Worm (Caenorhabditis elegans) whole organism, L4 larva: ENCODE data around the gene ZK1307.7.

Source experiments
- F10B5.3 ChIP-seq: sonication (generic microtip); optimal IDR thresholded peaks from 2 replicates; lab custom pipeline; 2016; ENCODE audit warnings: mild to moderate bottlenecking, missing genetic modification characterization, missing compliant biosample characterization
- F44E2.7 ChIP-seq: fragments of 200-800 bp; sonication (Bioruptor generic); IDR thresholded peaks from 2 replicates; pipeline ENCODE4 v2.1.2; 2022; ENCODE audit warnings: missing genetic modification characterization, missing compliant biosample characterization
- T20F7.1 ChIP-seq: fragments of 200-800 bp; sonication (Bioruptor generic); optimal IDR thresholded peaks from 2 replicates; lab custom pipeline; 2018; ENCODE audit warnings: mild to moderate bottlenecking, missing genetic modification characterization, missing compliant biosample characterization
- ZK337.2 ChIP-seq: fragments of 200-800 bp; sonication (Bioruptor generic); IDR thresholded peaks from 2 replicates; pipeline ENCODE4 v1.3.6; 2022; ENCODE audit warnings: missing genetic modification reagents, missing genetic modification characterization, missing compliant biosample characterization
- ZK546.5 ChIP-seq, 2 experiments: sonication (generic microtip); optimal IDR thresholded peaks; 2 replicates each; lab custom pipeline; 2017; ENCODE audit warnings: missing biosample characterization in 2 of 2, missing genetic modification characterization in 2 of 2
- aha-1 ChIP-seq: fragments of 150-350 bp; peaks from one replicate; lab custom pipeline; 2014; ENCODE audit warnings: missing biosample characterization, missing genetic modification characterization
- aly-2 ChIP-seq: sonication (generic microtip); optimal IDR thresholded peaks from 2 replicates; lab custom pipeline; 2018; ENCODE audit warnings: missing biosample characterization, missing genetic modification characterization
- ceh-20 ChIP-seq: fragments of 200-800 bp; sonication (Bioruptor generic); IDR thresholded peaks from 2 replicates; pipeline ENCODE4 v1.3.6; 2022; ENCODE audit warnings: missing genetic modification reagents, missing genetic modification characterization, missing compliant biosample characterization
- ceh-28 ChIP-seq: fragments of 150-350 bp; optimal IDR thresholded peaks from 2 replicates; lab custom pipeline; 2014; ENCODE audit warnings: missing biosample characterization, missing genetic modification reagents, missing genetic modification characterization
- ceh-32 ChIP-seq: sonication (generic microtip); optimal IDR thresholded peaks from 2 replicates; lab custom pipeline; 2016; ENCODE audit warnings: mild to moderate bottlenecking, missing genetic modification characterization, missing compliant biosample characterization; ENCODE audit not compliant: poor library complexity
- ceh-44 ChIP-seq: fragments of 200-800 bp; sonication (Bioruptor generic); IDR thresholded peaks from 2 replicates; pipeline ENCODE4 v1.3.6; 2022; ENCODE audit warnings: missing genetic modification reagents, missing genetic modification characterization, missing compliant biosample characterization
- daf-12 ChIP-seq: fragments of 150-350 bp; optimal IDR thresholded peaks from 2 replicates; lab custom pipeline; 2014; ENCODE audit warnings: missing biosample characterization, missing genetic modification reagents, missing genetic modification characterization
- daf-16 ChIP-seq, 3 experiments: sonication (generic microtip); optimal IDR thresholded peaks; 2 replicates each; lab custom pipeline; 2016 to 2017; ENCODE audit warnings: missing genetic modification characterization in 3 of 3, missing genetic modification reagents in 3 of 3, mild to moderate bottlenecking in 2 of 3, missing compliant biosample characterization in 2 of 3, missing biosample characterization in 1 of 3, moderate library complexity in 1 of 3
- daf-19 ChIP-seq: fragments of 200-800 bp; sonication (Bioruptor generic); conservative IDR thresholded peaks from 2 replicates; pipeline ENCODE4 v1.3.6; 2022; ENCODE audit warnings: missing genetic modification characterization, missing compliant biosample characterization
- dmd-6 ChIP-seq: fragments of 200-800 bp; sonication (Bioruptor generic); IDR thresholded peaks from 2 replicates; pipeline ENCODE4 v1.3.6; 2022; ENCODE audit warnings: missing genetic modification reagents, missing genetic modification characterization, missing compliant biosample characterization
- dpl-1 ChIP-seq: fragments of 150-350 bp; optimal IDR thresholded peaks from 2 replicates; lab custom pipeline; 2014; ENCODE audit warnings: missing biosample characterization, missing genetic modification reagents, missing genetic modification characterization
- duxl-1 ChIP-seq: sonication (generic microtip); optimal IDR thresholded peaks from 2 replicates; lab custom pipeline; 2016; ENCODE audit warnings: mild to moderate bottlenecking, missing genetic modification characterization, moderate library complexity, missing compliant biosample characterization; ENCODE audit not compliant: poor library complexity
- dve-1 ChIP-seq: sonication (generic microtip); optimal IDR thresholded peaks from 2 replicates; lab custom pipeline; 2017; ENCODE audit warnings: antibody characterized with exemption, mild to moderate bottlenecking, missing genetic modification characterization, missing compliant biosample characterization; ENCODE audit not compliant: insufficient read depth
- egl-27 ChIP-seq: sonication (generic microtip); optimal IDR thresholded peaks from 3 replicates; lab custom pipeline; 2017; ENCODE audit warnings: missing biosample characterization, missing genetic modification reagents, missing genetic modification characterization
- fos-1 ChIP-seq: fragments of 150-350 bp; optimal IDR thresholded peaks from 2 replicates; lab custom pipeline; 2014; ENCODE audit warnings: missing biosample characterization, missing genetic modification characterization
- hlh-11 ChIP-seq: fragments of 200-800 bp; sonication (Bioruptor generic); optimal IDR thresholded peaks from 2 replicates; lab custom pipeline; 2018; ENCODE audit warnings: mild to moderate bottlenecking, missing genetic modification characterization, missing compliant biosample characterization
- hmg-1.1 ChIP-seq: fragments of 200-800 bp; sonication (Bioruptor generic); IDR thresholded peaks from 2 replicates; pipeline ENCODE4 v1.3.6; 2022; ENCODE audit warnings: missing genetic modification reagents, missing genetic modification characterization, missing compliant biosample characterization
- lin-1 ChIP-seq: fragments of 200-800 bp; sonication (Bioruptor generic); IDR thresholded peaks from 2 replicates; pipeline ENCODE4 v1.3.6; 2022; ENCODE audit warnings: missing genetic modification reagents, missing genetic modification characterization, missing compliant biosample characterization
- lin-15B ChIP-seq: fragments of 150-350 bp; sonication (generic microtip); optimal IDR thresholded peaks from 3 replicates; lab custom pipeline; 2014; ENCODE audit warnings: missing biosample characterization, missing genetic modification characterization
- lin-38 ChIP-seq: fragments of 200-800 bp; sonication (Bioruptor generic); IDR thresholded peaks from 2 replicates; pipeline ENCODE4 v1.3.6; 2022; ENCODE audit warnings: missing genetic modification reagents, missing genetic modification characterization, missing compliant biosample characterization
- lsy-2 ChIP-seq, 2 experiments: fragments of 150-350 bp in 1 of 2; sonication (generic microtip) in 1 of 2; optimal IDR thresholded peaks; 2 replicates each; lab custom pipeline; 2014 to 2017; ENCODE audit warnings: missing biosample characterization in 2 of 2, missing genetic modification characterization in 2 of 2
- madf-9 ChIP-seq: fragments of 200-800 bp; sonication (Bioruptor generic); conservative IDR thresholded peaks from 2 replicates; pipeline ENCODE4 v1.3.6; 2022; ENCODE audit warnings: missing genetic modification reagents, missing genetic modification characterization, missing compliant biosample characterization
- nhr-10 ChIP-seq: fragments of 150-350 bp; optimal IDR thresholded peaks from 2 replicates; lab custom pipeline; 2014; ENCODE audit warnings: missing biosample characterization, missing genetic modification characterization
- nhr-111 ChIP-seq: fragments of 200-800 bp; sonication (Bioruptor generic); optimal IDR thresholded peaks from 2 replicates; lab custom pipeline; 2018; ENCODE audit warnings: mild to moderate bottlenecking, missing genetic modification characterization, missing compliant biosample characterization
- nhr-237 ChIP-seq: sonication (generic microtip); optimal IDR thresholded peaks from 2 replicates; lab custom pipeline; 2017; ENCODE audit warnings: missing biosample characterization, missing genetic modification characterization
- nhr-28 ChIP-seq: fragments of 150-350 bp; optimal IDR thresholded peaks from 2 replicates; lab custom pipeline; 2014; ENCODE audit warnings: missing biosample characterization, missing genetic modification characterization
- nhr-41 ChIP-seq: fragments of 200-800 bp; sonication (Bioruptor generic); IDR thresholded peaks from 2 replicates; pipeline ENCODE4 v1.3.6; 2022; ENCODE audit warnings: missing genetic modification reagents, missing genetic modification characterization, missing compliant biosample characterization
- nhr-6 ChIP-seq: fragments of 150-350 bp; optimal IDR thresholded peaks from 2 replicates; lab custom pipeline; 2014; ENCODE audit warnings: missing biosample characterization, missing genetic modification characterization
- nhr-77 ChIP-seq: fragments of 150-350 bp; optimal IDR thresholded peaks from 2 replicates; lab custom pipeline; 2014; ENCODE audit warnings: missing biosample characterization, missing genetic modification characterization
- pqm-1 ChIP-seq: sonication (generic microtip); optimal IDR thresholded peaks from 2 replicates; lab custom pipeline; 2017; ENCODE audit warnings: missing biosample characterization, missing genetic modification characterization
- rbr-2 ChIP-seq: sonication (generic microtip); optimal IDR thresholded peaks from 2 replicates; lab custom pipeline; 2016; ENCODE audit warnings: missing genotype, missing genetic modification characterization, missing compliant biosample characterization
- saeg-2 ChIP-seq: fragments of 200-800 bp; sonication (Bioruptor generic); IDR thresholded peaks from 2 replicates; pipeline ENCODE4 v1.3.6; 2022; ENCODE audit warnings: missing genetic modification reagents, missing genetic modification characterization, missing compliant biosample characterization
- sdz-12 ChIP-seq: fragments of 200-800 bp; sonication (Bioruptor generic); optimal IDR thresholded peaks from 2 replicates; lab custom pipeline; 2018; ENCODE audit warnings: mild to moderate bottlenecking, missing genetic modification characterization, missing compliant biosample characterization
- skn-1 ChIP-seq: fragments of 150-350 bp; optimal IDR thresholded peaks from 2 replicates; lab custom pipeline; 2014; ENCODE audit warnings: missing biosample characterization, missing genetic modification characterization
- snpc-4 ChIP-seq: fragments of 150-350 bp; optimal IDR thresholded peaks from 2 replicates; lab custom pipeline; 2014; ENCODE audit warnings: missing biosample characterization, missing genetic modification characterization
- vab-7 ChIP-seq: fragments of 200-800 bp; sonication (Bioruptor generic); IDR thresholded peaks from 2 replicates; pipeline ENCODE4 v1.3.6; 2022; ENCODE audit warnings: missing genetic modification reagents, missing genetic modification characterization, missing compliant biosample characterization
- zfp-3 ChIP-seq: fragments of 200-800 bp; sonication (Bioruptor generic); conservative IDR thresholded peaks from 2 replicates; pipeline ENCODE4 v1.3.6; 2022; ENCODE audit warnings: missing genetic modification reagents, missing genetic modification characterization, missing compliant biosample characterization
- zip-11 ChIP-seq: fragments of 200-800 bp; sonication (Bioruptor generic); IDR thresholded peaks from 2 replicates; pipeline ENCODE4 v1.3.6; 2022; ENCODE audit warnings: missing genetic modification characterization, missing compliant biosample characterization
- ztf-11 ChIP-seq: fragments of 150-350 bp; optimal IDR thresholded peaks from 2 replicates; lab custom pipeline; 2014; ENCODE audit warnings: missing biosample characterization, missing genetic modification characterization
- ztf-7 ChIP-seq: fragments of 150-350 bp; optimal IDR thresholded peaks from 2 replicates; lab custom pipeline; 2014; ENCODE audit warnings: missing biosample characterization, missing genetic modification characterization

Gene ZK1307.7

ce11 chrII:9671308-9671707, 34.9 kb downstream of the ZK1307.7 start, which contains the start of gene ZK1320.7:
Gene ZK1320.7 (plus strand): TSS chrII:9671608.
- TF ChIP-seq skn-1 (tag; lab: Kevin White, UChicago) (no peak), duxl-1 (tag; lab: Kevin White, UChicago) (no peak), ztf-11 (tag; lab: Kevin White, UChicago) (no peak), aly-2 (tag; lab: Kevin White, UChicago) (no peak), rbr-2 (tag; lab: Kevin White, UChicago) (no peak), nhr-111 (GFP tag; lab: Kevin White, UChicago) (no peak)

ce11 chrII:9674678-9675077, 38.3 kb downstream of the ZK1307.7 start, which contains the start of gene arc-1:
Gene arc-1 (plus strand): TSS chrII:9674978.
- no peak for TF ChIP-seq nhr-6 (tag; lab: Kevin White, UChicago)
- TF ChIP-seq pqm-1, result no peak
- no peak for TF ChIP-seq nhr-77 (tag; lab: Kevin White, UChicago)
- no peak for TF ChIP-seq ZK546.5 (tag; optimal IDR thresholded peaks at IDR 0.05; lab: Kevin White, UChicago)
- TF ChIP-seq snpc-4 (tag; lab: Kevin White, UChicago), result no peak
- TF ChIP-seq F10B5.3 (tag; lab: Kevin White, UChicago), result no peak
- TF ChIP-seq saeg-2, result no peak
- TF ChIP-seq nhr-111 (GFP tag; lab: Kevin White, UChicago), result no peak
- TF ChIP-seq nhr-41 (GFP tag; lab: Robert Waterston, UW), result no peak
- TF ChIP-seq ceh-44 (GFP tag; lab: Robert Waterston, UW), result no peak
- no peak for TF ChIP-seq hlh-11 (tag; lab: Kevin White, UChicago)
- no peak for TF ChIP-seq ceh-28 (tag; lab: Kevin White, UChicago)
- TF ChIP-seq nhr-237 (tag; lab: Kevin White, UChicago), result no peak
- no peak for TF ChIP-seq egl-27 (tag; lab: Kevin White, UChicago)
- no peak for TF ChIP-seq sdz-12 (GFP tag; lab: Kevin White, UChicago)
- no peak for TF ChIP-seq skn-1 (tag; lab: Kevin White, UChicago)
- no peak for TF ChIP-seq ztf-7 (tag; lab: Kevin White, UChicago)

ce11 chrII:9677470-9677869, 41.1 kb downstream of the ZK1307.7 start:
- TF ChIP-seq daf-12 (tag; lab: Kevin White, UChicago) (no peak), vab-7 (GFP tag; lab: Robert Waterston, UW) (no peak), hmg-1.1 (GFP tag; lab: Robert Waterston, UW) (no peak), ceh-32 (tag; lab: Kevin White, UChicago) (no peak), F44E2.7 (no peak), pqm-1 (peak; percentile 90), dmd-6 (GFP tag; lab: Robert Waterston, UW) (peak; percentile 19; the same call in 1 of the 2 replicates), ceh-44 (GFP tag; lab: Robert Waterston, UW) (no peak), lsy-2 (tag; optimal IDR thresholded peaks at IDR 0.05; lab: Kevin White, UChicago) (peak in 1 of 2 experiments; percentile 21), lin-38 (GFP tag; lab: Robert Waterston, UW) (no peak), lin-15B (tag; lab: Kevin White, UChicago) (no peak), nhr-237 (tag; lab: Kevin White, UChicago) (no peak), madf-9 (GFP tag; lab: Robert Waterston, UW) (no peak), daf-19 (GFP tag; lab: Robert Waterston, UW) (no peak), lin-1 (GFP tag; lab: Robert Waterston, UW) (no peak), nhr-28 (tag; lab: Kevin White, UChicago) (peak; percentile 5), fos-1 (tag; lab: Kevin White, UChicago) (no peak), zfp-3 (GFP tag; lab: Robert Waterston, UW) (no peak), aha-1 (tag; lab: Kevin White, UChicago) (no peak), nhr-10 (tag; lab: Kevin White, UChicago) (no peak), dve-1 (tag; lab: Kevin White, UChicago) (peak; percentile 56), ceh-20 (GFP tag; lab: Robert Waterston, UW) (no peak), nhr-77 (tag; lab: Kevin White, UChicago) (peak; percentile 7), ZK337.2 (GFP tag; lab: Robert Waterston, UW) (no peak), zip-11 (GFP tag; lab: Robert Waterston, UW) (no peak), sdz-12 (GFP tag; lab: Kevin White, UChicago) (no peak), T20F7.1 (GFP tag; lab: Kevin White, UChicago) (no peak), dpl-1 (no peak), ztf-11 (tag; lab: Kevin White, UChicago) (no peak), daf-16 (GFP tag; optimal IDR thresholded peaks at IDR 0.05; lab: Kevin White, UChicago) (no peak), daf-16 (tag; optimal IDR thresholded peaks at IDR 0.05; lab: Kevin White, UChicago) (peak; percentile 24)
